Worm (Caenorhabditis elegans) whole organism, early embryonic: ENCODE results near the gene sel-8.

Experiments
- B0310.2 ChIP-seq: sonication (generic microtip); optimal IDR thresholded peaks from 2 replicates; lab custom pipeline; 2016; ENCODE audit warnings: mild to moderate bottlenecking, missing genetic modification characterization, missing compliant biosample characterization
- aly-1 ChIP-seq: sonication (generic microtip); optimal IDR thresholded peaks from 2 replicates; lab custom pipeline; 2016; ENCODE audit warnings: missing genetic modification characterization, missing compliant biosample characterization
- ama-1 ChIP-seq: fragments of 150-350 bp; optimal IDR thresholded peaks from 2 replicates; lab custom pipeline; 2014
- ceh-13 ChIP-seq: fragments of 200-800 bp; sonication (Bioruptor generic); optimal IDR thresholded peaks from 2 replicates; lab custom pipeline; 2018; ENCODE audit warnings: mild to moderate bottlenecking, missing genetic modification characterization, missing compliant biosample characterization
- ceh-36 ChIP-seq: sonication (generic microtip); optimal IDR thresholded peaks from 2 replicates; lab custom pipeline; 2016; ENCODE audit warnings: missing genetic modification characterization, inconsistent platforms, missing compliant biosample characterization
- ets-7 ChIP-seq: sonication (generic microtip); optimal IDR thresholded peaks from 2 replicates; lab custom pipeline; 2016; ENCODE audit warnings: missing genotype, missing genetic modification characterization, missing compliant biosample characterization
- flt-1 ChIP-seq: fragments of 200-800 bp; sonication (Bioruptor generic); IDR thresholded peaks from 2 replicates; pipeline ENCODE4 v1.3.6; 2022; ENCODE audit warnings: missing genetic modification characterization, missing compliant biosample characterization
- hmg-4 ChIP-seq: fragments of 200-800 bp; sonication (Bioruptor generic); optimal IDR thresholded peaks from 2 replicates; lab custom pipeline; 2018; ENCODE audit warnings: mild to moderate bottlenecking, missing genetic modification characterization, missing compliant biosample characterization
- hnd-1 ChIP-seq: sonication (generic microtip); optimal IDR thresholded peaks from 2 replicates; lab custom pipeline; 2016; ENCODE audit warnings: missing genetic modification characterization, missing compliant biosample characterization
- pes-1 ChIP-seq: fragments of 200-800 bp; sonication (Bioruptor generic); IDR thresholded peaks from 2 replicates; pipeline ENCODE4 v1.3.6; 2022; ENCODE audit warnings: missing genetic modification reagents, missing genetic modification characterization, missing compliant biosample characterization
- sea-1 ChIP-seq: fragments of 200-800 bp; sonication (Bioruptor generic); conservative IDR thresholded peaks from 2 replicates; pipeline ENCODE4 v1.3.6; 2022; ENCODE audit warnings: missing genetic modification characterization, missing compliant biosample characterization
- tbx-37 ChIP-seq: fragments of 200-800 bp; sonication (Bioruptor generic); conservative IDR thresholded peaks from 2 replicates; pipeline ENCODE4 v1.3.6; 2022; ENCODE audit warnings: missing genetic modification reagents, missing genetic modification characterization, missing compliant biosample characterization
- tra-4 ChIP-seq: sonication (generic microtip); optimal IDR thresholded peaks from 2 replicates; lab custom pipeline; 2017; ENCODE audit warnings: missing genetic modification characterization, missing compliant biosample characterization

DNA sequence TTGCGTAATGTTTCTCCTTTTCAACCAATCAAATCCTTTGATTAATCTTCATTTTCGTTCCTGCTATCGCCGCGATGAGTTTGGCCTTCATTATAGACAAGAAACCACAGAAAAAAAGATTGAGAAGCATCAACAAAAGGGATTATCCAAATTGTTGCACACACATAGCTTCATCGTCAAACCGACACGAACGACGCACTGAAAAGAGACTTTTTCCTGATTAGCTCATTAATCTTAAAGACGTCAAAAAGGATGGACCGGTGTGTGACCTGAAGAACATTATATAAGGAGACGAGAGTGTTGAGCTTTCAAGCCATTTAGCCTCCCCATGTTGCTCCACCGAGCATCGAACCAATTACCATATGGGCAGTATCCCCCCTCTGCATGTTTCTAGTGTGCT lies 57.2 kb downstream of the sel-8 start:
- TF ChIP-seq ceh-36 (tag; lab: Kevin White, UChicago): no peak
- TF ChIP-seq flt-1 (GFP tag; lab: Robert Waterston, UW): no peak
- TF ChIP-seq ama-1: no peak
- TF ChIP-seq sea-1 (GFP tag; lab: Robert Waterston, UW): no peak
- TF ChIP-seq B0310.2 (tag; lab: Kevin White, UChicago): no peak
- TF ChIP-seq aly-1: no peak
- no peak for TF ChIP-seq tra-4 (tag; lab: Kevin White, UChicago)
- TF ChIP-seq ets-7: no peak
- TF ChIP-seq hmg-4: no peak
- TF ChIP-seq pes-1 (GFP tag; lab: Robert Waterston, UW): no peak
- TF ChIP-seq hnd-1 (tag; lab: Kevin White, UChicago): no peak
- no peak for TF ChIP-seq tbx-37 (GFP tag; lab: Robert Waterston, UW)
- no peak for TF ChIP-seq ceh-13 (GFP tag; lab: Kevin White, UChicago)
